Worm (Caenorhabditis elegans) whole organism, midembryonic: ENCODE measurements around the gene F36G3.2.

ENCODE experiments used
- T22C8.4 ChIP-seq: fragments of 200-800 bp; sonication (Bioruptor generic); IDR thresholded peaks from 2 replicates; pipeline ENCODE4 v1.3.6; 2022; ENCODE audit warnings: missing genetic modification characterization, missing compliant biosample characterization
- cog-1 ChIP-seq: sonication (generic microtip); optimal IDR thresholded peaks from 2 replicates; lab custom pipeline; 2016; ENCODE audit warnings: missing genetic modification characterization, missing compliant biosample characterization
- flt-1 ChIP-seq: fragments of 200-800 bp; sonication (Bioruptor generic); IDR thresholded peaks from 2 replicates; pipeline ENCODE4 v1.3.6; 2022; ENCODE audit warnings: missing genetic modification characterization, missing compliant biosample characterization
- klf-2 ChIP-seq: fragments of 200-800 bp; sonication (Bioruptor generic); conservative IDR thresholded peaks from 2 replicates; pipeline ENCODE4 v1.3.6; 2022; ENCODE audit warnings: missing genetic modification reagents, missing genetic modification characterization, missing compliant biosample characterization
- med-1 ChIP-seq: sonication (generic microtip); optimal IDR thresholded peaks from 2 replicates; lab custom pipeline; 2017; ENCODE audit warnings: missing genetic modification characterization, mild to moderate bottlenecking, missing compliant biosample characterization, antibody characterized with exemption, missing genetic modification reagents; ENCODE audit not compliant: insufficient read depth
- ref-1 ChIP-seq: fragments of 200-800 bp; sonication (Bioruptor generic); conservative IDR thresholded peaks from 2 replicates; pipeline ENCODE4 v1.3.6; 2022; ENCODE audit warnings: missing genetic modification reagents, missing genetic modification characterization, missing compliant biosample characterization
- tab-1 ChIP-seq: fragments of 200-800 bp; sonication (Bioruptor generic); IDR thresholded peaks from 2 replicates; pipeline ENCODE4 v1.3.6; 2022; ENCODE audit warnings: missing genetic modification characterization, missing compliant biosample characterization
- ztf-23 ChIP-seq: fragments of 200-800 bp; sonication (Bioruptor generic); IDR thresholded peaks from 2 replicates; pipeline ENCODE4 v1.3.6; 2022; ENCODE audit warnings: missing genetic modification reagents, missing genetic modification characterization, missing compliant biosample characterization
- ztf-29 ChIP-seq: fragments of 200-800 bp; sonication (Bioruptor generic); IDR thresholded peaks from 2 replicates; pipeline ENCODE4 v1.3.6; 2022; ENCODE audit warnings: missing genetic modification reagents, missing genetic modification characterization, missing compliant biosample characterization

Gene F36G3.2

ce11 chrX:9794173-9794572 is at the start of gene F36G3.2:
TSS of gene F36G3.2 (minus strand) at chrX:9794273.
- TF ChIP-seq T22C8.4 (no peak), cog-1 (tag; lab: Kevin White, UChicago) (no peak), ref-1 (GFP tag; lab: Robert Waterston, UW) (no peak), tab-1 (GFP tag; lab: Robert Waterston, UW) (no peak), ztf-23 (no peak), med-1 (GFP tag; lab: Kevin White, UChicago) (no peak), flt-1 (GFP tag; lab: Robert Waterston, UW) (no peak), klf-2 (no peak), ztf-29 (no peak)

ce11 chrX:9843568-9843967 is 49.5 kb upstream of the F36G3.2 start:
- no peak for TF ChIP-seq med-1 (GFP tag; lab: Kevin White, UChicago)
- no peak for TF ChIP-seq ztf-29
- TF ChIP-seq T22C8.4 = no peak
- no peak for TF ChIP-seq ztf-23
- no peak for TF ChIP-seq flt-1 (GFP tag; lab: Robert Waterston, UW)
- no peak for TF ChIP-seq cog-1 (tag; lab: Kevin White, UChicago)
- no peak for TF ChIP-seq ref-1 (GFP tag; lab: Robert Waterston, UW)
- no peak for TF ChIP-seq tab-1 (GFP tag; lab: Robert Waterston, UW)
- TF ChIP-seq klf-2 = no peak

DNA sequence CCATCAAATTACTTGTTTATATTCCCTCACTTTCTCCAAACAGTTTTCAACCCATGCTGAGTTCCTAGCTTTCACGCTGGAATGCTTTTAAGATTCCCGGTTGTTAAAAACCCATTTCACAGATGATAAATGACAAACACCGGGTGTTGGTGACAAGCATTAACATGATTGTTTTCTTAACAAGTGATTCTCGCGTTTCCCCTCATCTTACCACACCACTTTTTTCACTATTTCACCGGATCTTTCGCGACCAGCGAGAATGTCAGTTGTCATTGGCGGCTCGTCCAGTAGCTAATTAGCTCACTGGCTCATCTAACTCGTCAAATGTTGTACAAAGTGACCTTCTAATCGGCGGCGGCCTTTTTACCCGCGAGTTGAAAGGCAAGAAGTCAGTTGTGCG is 48.0 kb upstream of the F36G3.2 start:
- no peak for TF ChIP-seq T22C8.4
- TF ChIP-seq ztf-29 = no peak
- TF ChIP-seq flt-1 (GFP tag; lab: Robert Waterston, UW) = no peak
- TF ChIP-seq tab-1 (GFP tag; lab: Robert Waterston, UW) = no peak
- TF ChIP-seq ref-1 (GFP tag; lab: Robert Waterston, UW) = no peak
- TF ChIP-seq cog-1 (tag; lab: Kevin White, UChicago) = no peak
- no peak for TF ChIP-seq med-1 (GFP tag; lab: Kevin White, UChicago)

DNA sequence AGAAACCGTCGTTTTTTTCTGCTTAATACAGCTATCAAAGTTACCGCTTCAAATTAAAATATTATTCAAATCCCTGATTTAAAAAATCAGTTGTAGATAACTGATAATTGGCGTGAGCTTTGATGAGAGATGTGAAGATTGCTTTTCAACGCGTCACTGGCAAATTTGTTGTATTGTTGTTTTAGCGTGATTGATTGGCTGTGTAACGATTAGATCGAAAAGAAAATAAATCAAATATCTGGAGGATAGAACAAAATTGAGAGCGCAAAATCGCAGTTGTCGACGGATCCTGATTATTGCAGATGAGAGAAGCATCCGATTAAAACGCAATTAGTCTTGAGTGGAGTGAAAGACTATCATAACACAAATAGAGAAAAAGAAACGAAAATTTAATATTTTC is 46.8 kb upstream of the F36G3.2 start:
- TF ChIP-seq klf-2 (no peak), ztf-23 (no peak), flt-1 (GFP tag; lab: Robert Waterston, UW) (no peak), cog-1 (tag; lab: Kevin White, UChicago) (no peak), ref-1 (GFP tag; lab: Robert Waterston, UW) (no peak), med-1 (GFP tag; lab: Kevin White, UChicago) (no peak)

DNA sequence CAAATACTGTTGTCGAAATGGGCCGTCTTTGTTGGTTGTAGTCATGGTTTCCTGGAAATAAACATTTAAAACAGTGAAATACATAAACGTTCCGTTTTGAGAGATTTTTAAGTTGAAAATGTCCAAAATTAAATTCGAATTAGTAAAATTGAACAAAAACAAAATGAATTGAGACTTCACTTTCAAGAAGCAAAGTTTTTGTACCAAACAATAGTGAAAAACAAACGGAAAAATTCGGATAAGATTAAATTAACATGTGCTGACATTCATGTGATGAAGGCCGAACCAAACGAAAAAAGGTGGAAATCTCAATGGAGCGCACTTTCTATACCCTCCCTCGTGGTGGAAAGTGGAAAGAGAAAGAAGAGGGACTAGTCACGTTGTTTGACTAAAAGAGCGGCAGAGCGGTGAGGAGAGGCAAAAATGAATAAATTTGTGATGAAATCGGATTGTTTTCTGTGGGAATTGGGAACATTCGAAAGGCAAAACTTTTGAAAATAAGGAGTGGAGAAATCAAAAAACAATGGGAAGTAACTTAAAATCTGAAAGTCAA is 44.0 kb upstream of the F36G3.2 start, which contains the start of gene ipla-2:
ipla-2 (minus strand) TSS at position 51 of the 553 bp plus-strand sequence.
- TF ChIP-seq ref-1 (GFP tag; lab: Robert Waterston, UW) = no peak
- peak; percentile 7 for TF ChIP-seq cog-1 (tag; lab: Kevin White, UChicago)

DNA sequence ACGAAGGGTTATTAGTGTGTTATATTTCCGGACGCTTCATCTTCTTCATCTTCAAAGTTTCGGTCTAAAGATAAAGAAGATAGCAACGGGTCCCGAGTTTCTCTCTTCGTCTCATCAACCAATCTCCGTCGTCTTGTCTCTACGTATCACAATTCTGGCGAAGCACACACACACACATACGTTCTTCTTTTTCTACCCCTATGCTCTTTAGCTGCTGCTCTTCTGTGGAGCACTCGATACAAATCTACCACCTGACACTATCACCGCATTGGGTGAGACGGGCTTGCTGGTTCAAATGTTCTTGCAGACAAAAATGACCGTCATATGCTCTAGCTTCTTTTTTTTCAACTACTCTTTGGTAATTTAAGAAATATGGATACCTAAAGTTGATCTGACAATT is 38.3 kb upstream of the F36G3.2 start:
- TF ChIP-seq ztf-23 = no peak
- TF ChIP-seq ref-1 (GFP tag; lab: Robert Waterston, UW) = no peak
- no peak for TF ChIP-seq cog-1 (tag; lab: Kevin White, UChicago)
- TF ChIP-seq tab-1 (GFP tag; lab: Robert Waterston, UW) = no peak
- no peak for TF ChIP-seq ztf-29
- no peak for TF ChIP-seq flt-1 (GFP tag; lab: Robert Waterston, UW)
- TF ChIP-seq klf-2 = no peak

- TF ChIP-seq T22C8.4 = no peak
- no peak for TF ChIP-seq tab-1 (GFP tag; lab: Robert Waterston, UW)
- no peak for TF ChIP-seq med-1 (GFP tag; lab: Kevin White, UChicago)
- TF ChIP-seq ztf-23 = no peak
- TF ChIP-seq klf-2 = no peak
- TF ChIP-seq cog-1 (tag; lab: Kevin White, UChicago) = no peak
- TF ChIP-seq flt-1 (GFP tag; lab: Robert Waterston, UW) = no peak
- no peak for TF ChIP-seq ztf-29
- TF ChIP-seq ref-1 (GFP tag; lab: Robert Waterston, UW) = no peak
Measured at ce11 chrX:9831215-9831614, 37.1 kb upstream of the F36G3.2 start, which contains the start of gene rrc-1. TSS of gene rrc-1 (minus strand) at chrX:9831288.

DNA sequence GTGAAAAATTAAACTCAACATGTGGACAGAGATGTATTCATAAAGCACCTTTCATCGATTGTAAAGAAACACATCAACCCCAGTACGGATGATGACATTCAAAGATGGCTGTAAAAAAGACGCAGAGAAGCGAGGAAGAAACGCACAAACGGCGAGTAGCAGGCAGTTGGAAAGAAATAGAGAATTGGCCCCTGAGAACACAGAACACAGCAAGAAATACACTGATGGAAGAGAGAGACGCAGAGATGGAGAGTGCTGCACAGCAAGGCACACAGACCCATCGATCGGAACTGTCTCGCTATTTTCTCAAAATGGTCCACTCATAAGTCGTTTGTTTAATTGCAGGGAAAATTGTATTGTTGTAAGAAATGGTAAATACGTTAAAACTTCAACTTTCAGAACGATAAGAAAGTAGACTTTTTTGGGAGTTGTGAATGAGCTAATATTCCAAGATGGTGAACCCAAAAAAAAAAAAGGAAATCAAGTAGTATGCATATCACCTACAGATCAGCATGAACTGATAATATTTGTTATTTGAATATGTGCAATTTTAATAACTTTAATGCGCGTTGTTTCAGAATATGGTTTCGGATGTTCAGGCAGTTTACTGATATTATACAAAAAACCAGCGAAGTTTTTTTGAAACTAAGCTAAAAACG is 28.7 kb upstream of the F36G3.2 start:
- TF ChIP-seq ztf-29 (no peak), cog-1 (tag; lab: Kevin White, UChicago) (no peak), med-1 (GFP tag; lab: Kevin White, UChicago) (no peak), ref-1 (GFP tag; lab: Robert Waterston, UW) (no peak), T22C8.4 (peak; percentile 44; the same call in 1 of the 2 replicates), tab-1 (GFP tag; lab: Robert Waterston, UW) (no peak), ztf-23 (no peak), klf-2 (no peak), flt-1 (GFP tag; lab: Robert Waterston, UW) (no peak)

- TF ChIP-seq ref-1 (GFP tag; lab: Robert Waterston, UW) (no peak), med-1 (GFP tag; lab: Kevin White, UChicago) (no peak), T22C8.4 (no peak)
Measured at ce11 chrX:9822173-9822572, 28.1 kb upstream of the F36G3.2 start, which contains the start of gene dpy-22. TSS of gene dpy-22 (minus strand) at chrX:9822273.

DNA sequence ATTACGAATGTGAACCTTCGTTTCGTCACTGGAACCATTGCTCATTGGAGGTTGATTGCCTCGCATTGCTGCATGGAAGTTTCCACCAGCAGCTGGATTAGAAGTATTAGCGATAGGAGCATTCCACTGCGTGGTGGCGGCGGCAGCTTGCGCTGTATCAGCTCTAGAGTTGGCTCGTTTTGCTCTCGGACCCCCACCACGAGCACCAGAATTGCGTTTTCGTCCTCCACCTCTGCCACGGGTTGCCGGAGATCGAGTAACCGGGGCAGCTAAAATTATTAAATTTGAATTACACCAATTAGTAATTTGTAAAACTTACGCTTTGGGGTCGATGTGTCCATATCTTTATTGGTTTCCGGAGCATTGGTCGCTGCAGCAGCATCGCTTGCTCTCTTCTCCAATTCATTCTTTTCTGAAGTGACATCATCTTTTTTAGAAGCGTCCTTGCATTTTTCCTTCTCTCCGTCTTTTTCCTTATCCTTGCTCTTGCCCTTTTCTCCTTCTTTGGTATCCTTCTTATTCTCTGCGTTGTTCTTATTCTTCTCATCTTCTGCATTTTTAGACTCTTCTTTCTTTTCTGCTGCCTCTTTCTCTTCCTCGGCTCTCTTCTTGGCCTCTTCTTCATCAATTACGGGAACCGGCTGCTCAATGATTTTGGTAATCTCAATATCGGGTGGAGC is 20.2 kb upstream of the F36G3.2 start:
- TF ChIP-seq ztf-29 = no peak
- no peak for TF ChIP-seq ref-1 (GFP tag; lab: Robert Waterston, UW)
- TF ChIP-seq med-1 (GFP tag; lab: Kevin White, UChicago) = no peak
- no peak for TF ChIP-seq cog-1 (tag; lab: Kevin White, UChicago)
- TF ChIP-seq klf-2 = no peak
- TF ChIP-seq tab-1 (GFP tag; lab: Robert Waterston, UW) = no peak
- TF ChIP-seq flt-1 (GFP tag; lab: Robert Waterston, UW) = no peak
- TF ChIP-seq ztf-23 = no peak
- TF ChIP-seq T22C8.4 = no peak
